Fruit fly (Drosophila melanogaster) whole organism, prepupa: ENCODE data around the gene Lrrk.
A peak's percentile ranks its signal among the peaks of the same experiment; 100 is the strongest.

Experiments used
- CG10631 ChIP-seq: fragments of 200-800 bp; sonication (Bioruptor generic); optimal IDR thresholded peaks from 2 replicates; lab custom pipeline; 2016; ENCODE audit warnings: missing biosample characterization, missing genetic modification characterization
- CG10669 ChIP-seq: fragments of 200-800 bp; sonication (Bioruptor generic); optimal IDR thresholded peaks from 3 replicates; lab custom pipeline; 2018; ENCODE audit warnings: missing biosample characterization, mild to moderate bottlenecking, missing genetic modification characterization, moderate library complexity
- CG11762 ChIP-seq: fragments of 200-800 bp; sonication (Bioruptor generic); optimal IDR thresholded peaks from 3 replicates; lab custom pipeline; 2016; ENCODE audit warnings: missing biosample characterization, missing genetic modification characterization; ENCODE audit not compliant: insufficient read depth
- CG11902 ChIP-seq: fragments of 200-800 bp; sonication (Bioruptor generic); optimal IDR thresholded peaks from 3 replicates; lab custom pipeline; 2016; ENCODE audit warnings: missing biosample characterization, missing genetic modification characterization
- CG15336 ChIP-seq: fragments of 200-800 bp; sonication (Bioruptor generic); IDR thresholded peaks from 2 replicates; pipeline ENCODE4 v1.3.6; 2022; ENCODE audit warnings: missing biosample characterization, missing genetic modification characterization
- CG1621 ChIP-seq: fragments of 200-800 bp; sonication (Bioruptor generic); optimal IDR thresholded peaks from 3 replicates; lab custom pipeline; 2018; ENCODE audit warnings: missing biosample characterization, mild to moderate bottlenecking, missing genetic modification characterization
- CG16779 ChIP-seq: fragments of 200-800 bp; sonication (Bioruptor generic); optimal IDR thresholded peaks from 3 replicates; lab custom pipeline; 2017; ENCODE audit warnings: missing biosample characterization, mild to moderate bottlenecking, missing genetic modification characterization
- CG3032 ChIP-seq: fragments of 200-800 bp; optimal IDR thresholded peaks from 2 replicates; lab custom pipeline; 2019; ENCODE audit warnings: missing biosample characterization, mild to moderate bottlenecking, missing genetic modification characterization, moderate library complexity
- CG31627 ChIP-seq: fragments of 200-800 bp; sonication (Bioruptor generic); optimal IDR thresholded peaks from 3 replicates; lab custom pipeline; 2016; ENCODE audit warnings: missing biosample characterization, missing genetic modification characterization
- CG32006 ChIP-seq: fragments of 200-800 bp; sonication (Bioruptor generic); optimal IDR thresholded peaks from 3 replicates; lab custom pipeline; 2017; ENCODE audit warnings: missing biosample characterization, mild to moderate bottlenecking, missing genetic modification characterization
- CG3919 ChIP-seq: fragments of 200-800 bp; sonication (Bioruptor generic); optimal IDR thresholded peaks from 3 replicates; lab custom pipeline; 2016; ENCODE audit warnings: missing biosample characterization, missing genetic modification characterization
- CG4318 ChIP-seq: fragments of 200-800 bp; sonication (Bioruptor generic); optimal IDR thresholded peaks from 3 replicates; lab custom pipeline; 2017; ENCODE audit warnings: missing biosample characterization, mild to moderate bottlenecking, missing genetic modification characterization
- CG6163 ChIP-seq: fragments of 200-800 bp; sonication (Bioruptor generic); IDR thresholded peaks from 3 replicates; pipeline ENCODE4 v1.3.6; 2022; ENCODE audit warnings: missing biosample characterization, missing genetic modification characterization
- CG6276 ChIP-seq: fragments of 200-800 bp; sonication (Bioruptor generic); optimal IDR thresholded peaks from 2 replicates; lab custom pipeline; 2017; ENCODE audit warnings: missing biosample characterization, mild to moderate bottlenecking, missing genetic modification characterization
- CG6792 ChIP-seq: fragments of 200-800 bp; sonication (Bioruptor generic); optimal IDR thresholded peaks from 3 replicates; lab custom pipeline; 2016; ENCODE audit warnings: missing biosample characterization, missing genetic modification characterization
- CG6808 ChIP-seq: fragments of 200-800 bp; sonication (Bioruptor generic); optimal IDR thresholded peaks from 3 replicates; lab custom pipeline; 2017; ENCODE audit warnings: missing biosample characterization, missing genetic modification characterization, mild to moderate bottlenecking, moderate library complexity, missing genetic modification reagents
- CG6854 ChIP-seq: fragments of 200-800 bp; sonication (Bioruptor generic); optimal IDR thresholded peaks from 2 replicates; lab custom pipeline; 2017; ENCODE audit warnings: missing biosample characterization, mild to moderate bottlenecking, missing genetic modification characterization
- CG7368 ChIP-seq: fragments of 200-800 bp; sonication (Bioruptor generic); optimal IDR thresholded peaks from 3 replicates; lab custom pipeline; 2016; ENCODE audit warnings: missing biosample characterization, missing genetic modification characterization
- CG8119 ChIP-seq: fragments of 200-800 bp; sonication (Bioruptor generic); IDR thresholded peaks from 3 replicates; pipeline ENCODE4 v1.3.6; 2022; ENCODE audit warnings: missing biosample characterization, missing genetic modification characterization
- CG8319 ChIP-seq: fragments of 200-800 bp; sonication (Bioruptor generic); optimal IDR thresholded peaks from 3 replicates; lab custom pipeline; 2016; ENCODE audit warnings: missing biosample characterization, missing genetic modification characterization
- CG8632 ChIP-seq: fragments of 200-800 bp; sonication (Bioruptor generic); optimal IDR thresholded peaks from 3 replicates; lab custom pipeline; 2016; ENCODE audit warnings: missing biosample characterization, missing genetic modification characterization
- CG9139 ChIP-seq: fragments of 200-800 bp; sonication (Bioruptor generic); optimal IDR thresholded peaks from 3 replicates; lab custom pipeline; 2017; ENCODE audit warnings: missing biosample characterization, mild to moderate bottlenecking, missing genetic modification characterization
- Eip78C ChIP-seq: fragments of 200-800 bp; sonication (Bioruptor generic); peaks from one replicate; lab custom pipeline; 2016; ENCODE audit warnings: missing biosample characterization, missing genetic modification characterization
- Eip93F ChIP-seq: fragments of 200-800 bp; sonication (Bioruptor generic); optimal IDR thresholded peaks from 2 replicates; lab custom pipeline; 2016; ENCODE audit warnings: missing biosample characterization, mild to moderate bottlenecking, missing genetic modification characterization
- Ets21C ChIP-seq: fragments of 200-800 bp; sonication (Bioruptor generic); optimal IDR thresholded peaks from 3 replicates; lab custom pipeline; 2016; ENCODE audit warnings: missing biosample characterization, missing genetic modification characterization
- Ets96B ChIP-seq: fragments of 200-800 bp; optimal IDR thresholded peaks from 2 replicates; lab custom pipeline; 2019; ENCODE audit warnings: missing biosample characterization, mild to moderate bottlenecking, missing genetic modification characterization, moderate library complexity
- Gug ChIP-seq: fragments of 200-800 bp; sonication (Bioruptor generic); IDR thresholded peaks from 2 replicates; pipeline ENCODE4 v1.3.6; 2022; ENCODE audit warnings: missing biosample characterization, missing genetic modification characterization
- Hr38 ChIP-seq: sonication (Bioruptor generic); optimal IDR thresholded peaks from 2 replicates; lab custom pipeline; 2016; ENCODE audit warnings: missing biosample characterization, missing genetic modification characterization
- Hr39 ChIP-seq: fragments of 200-800 bp; sonication (Bioruptor generic); optimal IDR thresholded peaks from 2 replicates; lab custom pipeline; 2016; ENCODE audit warnings: missing biosample characterization, missing genetic modification characterization
- Hr4 ChIP-seq: fragments of 200-800 bp; sonication (Bioruptor generic); optimal IDR thresholded peaks from 3 replicates; lab custom pipeline; 2016; ENCODE audit warnings: missing biosample characterization, missing genetic modification characterization
- Lpt ChIP-seq: fragments of 200-800 bp; sonication (Bioruptor generic); optimal IDR thresholded peaks from 3 replicates; lab custom pipeline; 2016; ENCODE audit warnings: missing biosample characterization, missing genetic modification characterization
- Met ChIP-seq: fragments of 200-800 bp; sonication (Bioruptor generic); optimal IDR thresholded peaks from 3 replicates; lab custom pipeline; 2016; ENCODE audit warnings: missing biosample characterization, missing genetic modification characterization
- OdsH ChIP-seq: fragments of 200-800 bp; sonication (Bioruptor generic); optimal IDR thresholded peaks from 3 replicates; lab custom pipeline; 2016; ENCODE audit warnings: missing biosample characterization, missing genetic modification characterization
- Smox ChIP-seq: fragments of 200-800 bp; sonication (Bioruptor generic); optimal IDR thresholded peaks from 3 replicates; lab custom pipeline; 2016; ENCODE audit warnings: missing biosample characterization, missing genetic modification characterization
- Sox102F ChIP-seq: fragments of 200-800 bp; sonication (Bioruptor generic); optimal IDR thresholded peaks from 2 replicates; lab custom pipeline; 2016; ENCODE audit warnings: missing biosample characterization, mild to moderate bottlenecking, missing genetic modification characterization
- Sox14 ChIP-seq: fragments of 200-800 bp; sonication (Bioruptor generic); optimal IDR thresholded peaks from 3 replicates; lab custom pipeline; 2016; ENCODE audit warnings: missing biosample characterization, missing genetic modification characterization
- Sox15 ChIP-seq: fragments of 200-800 bp; sonication (Bioruptor generic); optimal IDR thresholded peaks from 3 replicates; lab custom pipeline; 2016; ENCODE audit warnings: missing biosample characterization, missing genetic modification characterization
- achi ChIP-seq: fragments of 200-800 bp; sonication (Bioruptor generic); optimal IDR thresholded peaks from 3 replicates; lab custom pipeline; 2016; ENCODE audit warnings: missing biosample characterization, missing genetic modification characterization
- acj6 ChIP-seq: fragments of 200-800 bp; sonication (Bioruptor generic); optimal IDR thresholded peaks from 3 replicates; lab custom pipeline; 2016; ENCODE audit warnings: missing biosample characterization, missing genetic modification characterization
- cyc ChIP-seq: fragments of 200-800 bp; sonication (Bioruptor generic); optimal IDR thresholded peaks from 3 replicates; lab custom pipeline; 2016; ENCODE audit warnings: missing biosample characterization, missing genetic modification characterization
- dac ChIP-seq: fragments of 200-800 bp; sonication (Bioruptor generic); optimal IDR thresholded peaks from 2 replicates; lab custom pipeline; 2017; ENCODE audit warnings: missing biosample characterization, mild to moderate bottlenecking, missing genetic modification characterization
- dsx ChIP-seq: fragments of 200-800 bp; optimal IDR thresholded peaks from 3 replicates; lab custom pipeline; 2019; ENCODE audit warnings: missing biosample characterization, mild to moderate bottlenecking, missing genetic modification characterization, moderate library complexity; ENCODE audit not compliant: poor library complexity, severe bottlenecking
- eg ChIP-seq: fragments of 200-800 bp; sonication (Bioruptor generic); IDR thresholded peaks from 3 replicates; pipeline ENCODE4 v1.3.6; 2022; ENCODE audit warnings: missing biosample characterization, missing genetic modification characterization
- esn ChIP-seq: fragments of 200-800 bp; sonication (Bioruptor generic); optimal IDR thresholded peaks from 2 replicates; lab custom pipeline; 2016; ENCODE audit warnings: missing biosample characterization, mild to moderate bottlenecking, missing genetic modification characterization, moderate library complexity
- fd59A ChIP-seq: fragments of 200-800 bp; sonication (Bioruptor generic); optimal IDR thresholded peaks from 2 replicates; lab custom pipeline; 2017; ENCODE audit warnings: missing biosample characterization, mild to moderate bottlenecking, missing genetic modification characterization, missing genetic modification reagents
- fd85E ChIP-seq: fragments of 200-800 bp; sonication (Bioruptor generic); optimal IDR thresholded peaks from 3 replicates; lab custom pipeline; 2016; ENCODE audit warnings: missing biosample characterization, missing genetic modification characterization
- fkh ChIP-seq: fragments of 200-800 bp; sonication (Bioruptor generic); optimal IDR thresholded peaks from 3 replicates; lab custom pipeline; 2017; ENCODE audit warnings: missing biosample characterization, mild to moderate bottlenecking, missing genetic modification characterization, moderate library complexity
- lz ChIP-seq: fragments of 200-800 bp; sonication (Bioruptor generic); optimal IDR thresholded peaks from 3 replicates; lab custom pipeline; 2016; ENCODE audit warnings: missing biosample characterization, missing genetic modification characterization
- net ChIP-seq: fragments of 200-800 bp; sonication (Bioruptor generic); optimal IDR thresholded peaks from 3 replicates; lab custom pipeline; 2016; ENCODE audit warnings: missing biosample characterization, missing genetic modification characterization
- pdm3 ChIP-seq: fragments of 200-800 bp; sonication (Bioruptor generic); optimal IDR thresholded peaks from 3 replicates; lab custom pipeline; 2016; ENCODE audit warnings: missing biosample characterization, missing genetic modification characterization
- svp ChIP-seq: fragments of 200-800 bp; sonication (Bioruptor generic); peaks from one replicate; lab custom pipeline; 2016; ENCODE audit warnings: missing biosample characterization, missing genetic modification characterization

The Lrrk gene

dm6 chr3R:20587630-20588479, 47.4 kb upstream of the Lrrk start, which contains the start of gene Septin2:
TSS of gene Septin2 (minus strand) at chr3R:20588356.
- peak; percentile 96 for TF ChIP-seq esn (GFP tag; lab: Kevin White, UChicago)
- peak; percentile 94 for TF ChIP-seq CG3919 (GFP tag; lab: Kevin White, UChicago)
- peak; percentile 94 for TF ChIP-seq CG31627 (GFP tag; lab: Kevin White, UChicago)
- TF ChIP-seq CG3032 (tag; lab: Kevin White, UChicago): peak; percentile 85
- peak; percentile 94 for TF ChIP-seq CG8632 (GFP tag; lab: Kevin White, UChicago)
- peak; percentile 93 for TF ChIP-seq Hr39 (GFP tag; lab: Kevin White, UChicago)
- TF ChIP-seq CG10631: peak; percentile 90
- peak; percentile 87 for TF ChIP-seq Ets21C (GFP tag; lab: Kevin White, UChicago)
- peak; percentile 93 for TF ChIP-seq lz (GFP tag; lab: Kevin White, UChicago)
- TF ChIP-seq CG10669 (GFP tag; lab: Kevin White, UChicago): peak; percentile 95
- peak; percentile 95 for TF ChIP-seq CG11762 (GFP tag; lab: Kevin White, UChicago)
- TF ChIP-seq net (GFP tag; lab: Kevin White, UChicago): peak; percentile 94
- TF ChIP-seq CG8119 (GFP tag; lab: Robert Waterston, UW): peak; percentile 94
- TF ChIP-seq CG1621 (tag; lab: Kevin White, UChicago): peak; percentile 77
- peak; percentile 92 for TF ChIP-seq cyc (GFP tag; lab: Kevin White, UChicago)
- peak; percentile 91 for TF ChIP-seq CG6854 (GFP tag; lab: Kevin White, UChicago)
- TF ChIP-seq CG7368 (GFP tag; lab: Kevin White, UChicago): peak; percentile 91
- peak; percentile 96 for TF ChIP-seq Met (GFP tag; lab: Kevin White, UChicago)
- peak; percentile 88 for TF ChIP-seq Sox15
- peak; percentile 80 for TF ChIP-seq Eip93F (GFP tag; lab: Kevin White, UChicago)
- peak; percentile 81 for TF ChIP-seq CG16779
- peak; percentile 96 for TF ChIP-seq CG6276 (GFP tag; lab: Kevin White, UChicago)
- peak; percentile 80 for TF ChIP-seq CG9139 (GFP tag; lab: Kevin White, UChicago)
- peak; percentile 85 for TF ChIP-seq dsx (GFP tag; lab: Kevin White, UChicago)
- peak; percentile 97 for TF ChIP-seq CG32006 (GFP tag; lab: Kevin White, UChicago)
- peak; percentile 94 for TF ChIP-seq OdsH (GFP tag; lab: Kevin White, UChicago)
- peak; percentile 75 for TF ChIP-seq Gug (GFP tag; lab: Robert Waterston, UW)
- TF ChIP-seq acj6: peak; percentile 92
- peak; percentile 92 for TF ChIP-seq CG8319
- TF ChIP-seq Smox: peak; percentile 94
- TF ChIP-seq fkh (GFP tag; lab: Kevin White, UChicago): peak; percentile 91
- peak; percentile 99 for TF ChIP-seq Eip78C (GFP tag; lab: Kevin White, UChicago)
- TF ChIP-seq CG6792 (GFP tag; lab: Kevin White, UChicago): peak; percentile 93
- TF ChIP-seq Hr4 (GFP tag; lab: Kevin White, UChicago): peak; percentile 96
- TF ChIP-seq CG15336: peak; percentile 94
- TF ChIP-seq fd85E (GFP tag; lab: Kevin White, UChicago): peak; percentile 80
- TF ChIP-seq Hr38 (GFP tag; lab: Kevin White, UChicago): no peak
- TF ChIP-seq Ets96B (tag; lab: Kevin White, UChicago): peak; percentile 89
- peak; percentile 97 for TF ChIP-seq svp
- TF ChIP-seq dac (GFP tag; lab: Kevin White, UChicago): peak; percentile 82
- TF ChIP-seq CG4318 (GFP tag; lab: Kevin White, UChicago): no peak
- TF ChIP-seq pdm3 (GFP tag; lab: Kevin White, UChicago): peak; percentile 93
- peak; percentile 87 for TF ChIP-seq Lpt (GFP tag; lab: Kevin White, UChicago)
- TF ChIP-seq achi: peak; percentile 92
- peak; percentile 93 for TF ChIP-seq Sox14 (GFP tag; lab: Kevin White, UChicago)
- peak; percentile 94 for TF ChIP-seq Sox102F
- peak; percentile 78 for TF ChIP-seq CG6163 (GFP tag; lab: Robert Waterston, UW)
- peak; percentile 85 for TF ChIP-seq CG11902
- peak; percentile 93 for TF ChIP-seq CG6808 (GFP tag; lab: Kevin White, UChicago)
- peak; percentile 92 for TF ChIP-seq fd59A (GFP tag; lab: Kevin White, UChicago)
- TF ChIP-seq eg (GFP tag; lab: Robert Waterston, UW): peak; percentile 82
